Fruit fly (Drosophila melanogaster) whole organism, embryonic: Measurements from ENCODE around the gene CG6296.
A peak's percentile ranks its signal among the peaks of the same experiment; 100 is the strongest.

Experiments used
- Adf1 ChIP-seq: fragments of 200-800 bp; sonication (Bioruptor generic); IDR thresholded peaks from 2 replicates; pipeline ENCODE4 v1.3.6; 2022; ENCODE audit warnings: missing biosample characterization, missing genetic modification characterization
- Bgb ChIP-seq: fragments of 200-800 bp; sonication (Bioruptor generic); IDR thresholded peaks from 2 replicates; pipeline ENCODE4 v1.3.6; 2022; ENCODE audit warnings: missing biosample characterization, missing genetic modification characterization; ENCODE audit not compliant: partially characterized antibody
- CG11560 ChIP-seq: fragments of 200-800 bp; sonication (Bioruptor generic); IDR thresholded peaks from 3 replicates; pipeline ENCODE4 v1.3.6; 2022; ENCODE audit warnings: missing biosample characterization, missing genetic modification characterization
- CG12391 ChIP-seq: fragments of 200-800 bp; sonication (Bioruptor generic); optimal IDR thresholded peaks from 3 replicates; lab custom pipeline; 2018; ENCODE audit warnings: missing biosample characterization, mild to moderate bottlenecking, missing genetic modification characterization, moderate library complexity
- CG13287 ChIP-seq: fragments of 200-800 bp; sonication (Bioruptor generic); IDR thresholded peaks from 2 replicates; pipeline ENCODE4 v1.3.6; 2022; ENCODE audit warnings: missing biosample characterization, missing genetic modification characterization; ENCODE audit not compliant: partially characterized antibody
- CG13624 ChIP-seq: fragments of 200-800 bp; sonication (Bioruptor generic); optimal IDR thresholded peaks from 2 replicates; lab custom pipeline; 2016; ENCODE audit warnings: missing biosample characterization, missing genetic modification characterization
- CG15601 ChIP-seq: fragments of 200-800 bp; sonication (Bioruptor generic); optimal IDR thresholded peaks from 3 replicates; lab custom pipeline; 2019; ENCODE audit warnings: missing biosample characterization, mild to moderate bottlenecking, missing genetic modification characterization, moderate library complexity
- CG1647 ChIP-seq: fragments of 200-800 bp; sonication (Bioruptor generic); optimal IDR thresholded peaks from 3 replicates; lab custom pipeline; 2016; ENCODE audit warnings: missing biosample characterization, missing genetic modification characterization
- CG16813 ChIP-seq: fragments of 200-800 bp; sonication (Bioruptor generic); IDR thresholded peaks from 3 replicates; pipeline ENCODE4 v1.3.6; 2022; ENCODE audit warnings: missing biosample characterization, missing genetic modification characterization; ENCODE audit not compliant: partially characterized antibody
- CG17328 ChIP-seq: fragments of 200-800 bp; sonication (Bioruptor generic); IDR thresholded peaks from 2 replicates; pipeline ENCODE4 v1.3.6; 2022; ENCODE audit warnings: missing biosample characterization, missing genetic modification characterization
- CG18262 ChIP-seq: fragments of 200-800 bp; optimal IDR thresholded peaks from 3 replicates; lab custom pipeline; 2019; ENCODE audit warnings: missing biosample characterization, mild to moderate bottlenecking, missing genetic modification characterization, moderate library complexity
- CG32532 ChIP-seq: fragments of 200-800 bp; sonication (Bioruptor generic); IDR thresholded peaks from 2 replicates; pipeline ENCODE4 v1.3.6; 2022; ENCODE audit warnings: missing biosample characterization, missing genetic modification characterization
- CG3281 ChIP-seq: fragments of 200-800 bp; sonication (Bioruptor generic); optimal IDR thresholded peaks from 3 replicates; lab custom pipeline; 2017; ENCODE audit warnings: missing biosample characterization, mild to moderate bottlenecking, missing genetic modification characterization
- CG4328 ChIP-seq: fragments of 200-800 bp; sonication (Bioruptor generic); optimal IDR thresholded peaks from 3 replicates; lab custom pipeline; 2017; ENCODE audit warnings: missing biosample characterization, missing genetic modification reagents, missing genetic modification characterization
- CG4730 ChIP-seq: fragments of 200-800 bp; sonication (Bioruptor generic); IDR thresholded peaks from 2 replicates; pipeline ENCODE4 v1.3.6; 2022; ENCODE audit warnings: missing biosample characterization, missing genetic modification characterization
- CG7556 ChIP-seq: fragments of 200-800 bp; sonication (Bioruptor generic); optimal IDR thresholded peaks from 2 replicates; lab custom pipeline; 2017; ENCODE audit warnings: missing biosample characterization, mild to moderate bottlenecking, missing genetic modification characterization
- CG7963 ChIP-seq: fragments of 200-800 bp; sonication (Bioruptor generic); IDR thresholded peaks from 3 replicates; pipeline ENCODE4 v1.3.6; 2022; ENCODE audit warnings: missing biosample characterization, missing genetic modification characterization; ENCODE audit not compliant: partially characterized antibody
- CG7987 ChIP-seq: fragments of 200-800 bp; sonication (Bioruptor generic); optimal IDR thresholded peaks from 2 replicates; lab custom pipeline; 2018; ENCODE audit warnings: missing biosample characterization, mild to moderate bottlenecking, missing genetic modification characterization, moderate library complexity
- CG8089 ChIP-seq: fragments of 200-800 bp; sonication (Bioruptor generic); optimal IDR thresholded peaks from 3 replicates; lab custom pipeline; 2016; ENCODE audit warnings: missing biosample characterization, missing genetic modification characterization
- D19A ChIP-seq: fragments of 200-800 bp; optimal IDR thresholded peaks from 3 replicates; lab custom pipeline; 2019; ENCODE audit warnings: missing biosample characterization, mild to moderate bottlenecking, missing genetic modification characterization, moderate library complexity
- Dll ChIP-seq: fragments of 200-800 bp; sonication (Bioruptor generic); IDR thresholded peaks from 4 replicates; pipeline ENCODE4 v1.3.6; 2022; ENCODE audit warnings: missing biosample characterization, missing genetic modification characterization; ENCODE audit not compliant: partially characterized antibody
- ERR ChIP-seq: fragments of 200-800 bp; sonication (Bioruptor generic); optimal IDR thresholded peaks from 2 replicates; lab custom pipeline; 2016; ENCODE audit warnings: missing biosample characterization, missing genetic modification characterization
- Fer2 ChIP-seq: fragments of 200-800 bp; sonication (Bioruptor generic); optimal IDR thresholded peaks from 2 replicates; lab custom pipeline; 2018; ENCODE audit warnings: missing biosample characterization, mild to moderate bottlenecking, missing genetic modification characterization, moderate library complexity
- GATAe ChIP-seq: fragments of 200-800 bp; sonication (Bioruptor generic); conservative IDR thresholded peaks from 2 replicates; pipeline ENCODE4 v1.3.6; 2022; ENCODE audit warnings: missing biosample characterization, missing genetic modification characterization
- Kr ChIP-seq: fragments of 200-800 bp; sonication (Bioruptor generic); optimal IDR thresholded peaks from 2 replicates; lab custom pipeline; 2017; ENCODE audit warnings: missing biosample characterization, mild to moderate bottlenecking, missing genetic modification characterization
- MESR4 ChIP-seq: fragments of 200-800 bp; sonication (Bioruptor generic); optimal IDR thresholded peaks from 2 replicates; lab custom pipeline; 2018; ENCODE audit warnings: missing biosample characterization, mild to moderate bottlenecking, missing genetic modification characterization, moderate library complexity
- Mad ChIP-seq: fragments of 200-800 bp; sonication (Bioruptor generic); optimal IDR thresholded peaks from 2 replicates; lab custom pipeline; 2016; ENCODE audit warnings: missing biosample characterization, missing genetic modification characterization
- Oaz ChIP-seq: fragments of 200-800 bp; sonication (Bioruptor generic); IDR thresholded peaks from 2 replicates; pipeline ENCODE4 v1.3.6; 2022; ENCODE audit warnings: missing biosample characterization, missing genetic modification characterization
- Side ChIP-seq: fragments of 200-800 bp; sonication (Bioruptor generic); optimal IDR thresholded peaks from 2 replicates; lab custom pipeline; 2016; ENCODE audit warnings: missing biosample characterization, missing genetic modification characterization
- Sin3A ChIP-seq: fragments of >200 bp; optimal IDR thresholded peaks from 2 replicates; lab custom pipeline; 2018
- Six4 ChIP-seq: fragments of 200-800 bp; sonication (Bioruptor generic); optimal IDR thresholded peaks from 2 replicates; lab custom pipeline; 2016; ENCODE audit warnings: missing biosample characterization, missing genetic modification characterization
- Sox102F ChIP-seq: fragments of 200-800 bp; sonication (Bioruptor generic); optimal IDR thresholded peaks from 2 replicates; lab custom pipeline; 2018; ENCODE audit warnings: missing biosample characterization, mild to moderate bottlenecking, missing genetic modification characterization, moderate library complexity
- Spps ChIP-seq: fragments of 200-800 bp; sonication (Bioruptor generic); optimal IDR thresholded peaks from 2 replicates; lab custom pipeline; 2018; ENCODE audit warnings: missing biosample characterization, mild to moderate bottlenecking, missing genetic modification characterization
- abd-A ChIP-seq: fragments of 200-800 bp; sonication (Bioruptor generic); optimal IDR thresholded peaks from 3 replicates; lab custom pipeline; 2019; ENCODE audit warnings: missing biosample characterization, mild to moderate bottlenecking, missing genetic modification characterization, moderate library complexity
- chinmo ChIP-seq: fragments of 200-800 bp; sonication (Bioruptor generic); IDR thresholded peaks from 4 replicates; pipeline ENCODE4 v1.3.6; 2022; ENCODE audit warnings: missing biosample characterization, missing genetic modification characterization; ENCODE audit not compliant: partially characterized antibody
- crol ChIP-seq: fragments of 200-800 bp; sonication (Bioruptor generic); IDR thresholded peaks from 2 replicates; pipeline ENCODE4 v1.3.6; 2022; ENCODE audit warnings: missing biosample characterization, missing genetic modification characterization
- da ChIP-seq: fragments of 200-800 bp; sonication (Bioruptor generic); optimal IDR thresholded peaks from 2 replicates; lab custom pipeline; 2016; ENCODE audit warnings: missing biosample characterization, missing genetic modification characterization
- gfzf ChIP-seq: fragments of 200-800 bp; sonication (Bioruptor generic); optimal IDR thresholded peaks from 2 replicates; lab custom pipeline; 2016; ENCODE audit warnings: missing biosample characterization, mild to moderate bottlenecking, missing genetic modification characterization, moderate library complexity
- ind ChIP-seq: fragments of 200-800 bp; sonication (Bioruptor generic); optimal IDR thresholded peaks from 3 replicates; lab custom pipeline; 2016; ENCODE audit warnings: missing biosample characterization, missing genetic modification characterization
- inv ChIP-seq: fragments of 200-800 bp; sonication (Bioruptor generic); IDR thresholded peaks from 2 replicates; pipeline ENCODE4 v1.3.6; 2022; ENCODE audit warnings: missing biosample characterization, missing genetic modification characterization; ENCODE audit not compliant: partially characterized antibody
- lov ChIP-seq, 2 experiments: fragments of 200-800 bp in 1 of 2; fragments of >200 bp in 1 of 2; sonication (Bioruptor generic) in 1 of 2; IDR thresholded peaks in 1 of 2; optimal IDR thresholded peaks in 1 of 2; 2 replicates in 1 of 2; 3 replicates in 1 of 2; pipeline versions ENCODE4 v1.3.6 to Lab custom; 2017 to 2022; ENCODE audit warnings: missing biosample characterization in 1 of 2, missing genetic modification characterization in 1 of 2
- luna ChIP-seq: fragments of 200-800 bp; sonication (Bioruptor generic); optimal IDR thresholded peaks from 2 replicates; lab custom pipeline; 2016; ENCODE audit warnings: missing biosample characterization, missing genetic modification characterization
- odd ChIP-seq: fragments of 200-800 bp; sonication (Bioruptor generic); optimal IDR thresholded peaks from 2 replicates; lab custom pipeline; 2017; ENCODE audit warnings: missing biosample characterization, mild to moderate bottlenecking, missing genetic modification characterization
- row ChIP-seq: fragments of 200-800 bp; sonication (Bioruptor generic); IDR thresholded peaks from 3 replicates; pipeline ENCODE4 v1.3.6; 2022; ENCODE audit warnings: missing biosample characterization, missing genetic modification characterization
- sens ChIP-seq: fragments of 200-800 bp; sonication (Bioruptor generic); peaks from one replicate; lab custom pipeline; 2016; ENCODE audit warnings: missing biosample characterization, missing genetic modification characterization
- slou ChIP-seq: fragments of 200-800 bp; sonication (Bioruptor generic); optimal IDR thresholded peaks from 3 replicates; lab custom pipeline; 2016; ENCODE audit warnings: missing biosample characterization, missing genetic modification characterization
- sna ChIP-seq: fragments of 200-800 bp; sonication (Bioruptor generic); IDR thresholded peaks from 2 replicates; pipeline ENCODE4 v1.3.6; 2022; ENCODE audit warnings: missing biosample characterization, missing genetic modification characterization; ENCODE audit not compliant: partially characterized antibody
- sqz ChIP-seq: fragments of 200-800 bp; sonication (Bioruptor generic); optimal IDR thresholded peaks from 3 replicates; lab custom pipeline; 2018; ENCODE audit warnings: missing biosample characterization, mild to moderate bottlenecking, missing genetic modification characterization
- stwl ChIP-seq: fragments of 200-800 bp; sonication (Bioruptor generic); optimal IDR thresholded peaks from 3 replicates; lab custom pipeline; 2018; ENCODE audit warnings: missing biosample characterization, mild to moderate bottlenecking, missing genetic modification characterization, moderate library complexity

The CG6296 gene

DNA sequence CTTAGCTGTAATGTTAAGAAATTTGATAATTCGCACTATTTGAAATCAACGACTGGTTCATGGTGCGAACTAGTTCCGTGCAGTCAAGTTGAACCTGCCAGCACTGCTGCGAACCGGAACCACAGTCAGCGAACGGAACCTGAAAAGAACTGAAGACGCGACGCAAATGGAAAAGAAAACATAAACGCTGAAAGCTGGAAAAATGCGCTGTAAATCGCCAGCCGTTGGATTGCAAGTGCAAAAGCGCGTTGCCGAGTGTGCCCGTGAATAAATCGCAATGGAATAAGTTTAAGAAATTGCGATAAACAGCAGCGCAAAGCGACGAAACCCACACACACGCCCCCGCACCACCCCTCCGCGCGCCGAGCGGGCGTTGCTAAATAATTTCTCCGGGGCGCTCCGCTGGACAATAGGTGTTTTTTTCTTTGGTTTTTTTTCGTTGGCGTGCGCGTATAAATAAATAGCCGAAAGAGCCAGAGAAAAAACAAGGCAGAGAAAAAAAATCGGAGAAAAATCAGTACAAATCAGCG, 38.4 kb downstream of the CG6296 start, which contains the start of gene CG5521 (continued):
- TF ChIP-seq lov (optimal IDR thresholded peaks at IDR 0.05; lab: Kevin White, UChicago) (no peak), lov (GFP tag; IDR thresholded peaks at IDR 0.05; lab: Robert Waterston, UW) (no peak), CG4730 (GFP tag; lab: Robert Waterston, UW) (no peak), GATAe (GFP tag; lab: Robert Waterston, UW) (no peak), row (GFP tag; lab: Robert Waterston, UW) (peak; percentile 84), odd (no peak), Adf1 (GFP tag; lab: Robert Waterston, UW) (peak; percentile 57), Sin3A (lab: Kevin White, UChicago) (no peak), CG4328 (GFP tag; lab: Kevin White, UChicago) (no peak), Sox102F (GFP tag; lab: Kevin White, UChicago) (peak; percentile 16), slou (GFP tag; lab: Kevin White, UChicago) (no peak), Mad (GFP tag; lab: Kevin White, UChicago) (no peak), luna (GFP tag; lab: Kevin White, UChicago) (no peak), Oaz (GFP tag; lab: Robert Waterston, UW) (no peak), stwl (tag; lab: Kevin White, UChicago) (peak; percentile 14), D19A (tag; lab: Kevin White, UChicago) (peak; percentile 37), CG1647 (GFP tag; lab: Kevin White, UChicago) (no peak), ind (no peak), chinmo (GFP tag; lab: Robert Waterston, UW) (0 out of 4 replicates have a peak, but pooled peaks have one; percentile 71), sna (GFP tag; lab: Robert Waterston, UW) (0 out of 2 replicates have a peak, but pooled peaks have one; percentile 18), CG3281 (GFP tag; lab: Kevin White, UChicago) (peak; percentile 30), CG32532 (GFP tag; lab: Robert Waterston, UW) (peak; percentile 29; the same call in 1 of the 2 replicates), Six4 (GFP tag; lab: Kevin White, UChicago) (no peak), CG18262 (tag; lab: Kevin White, UChicago) (no peak), abd-A (peak; percentile 38), Kr (GFP tag; lab: Kevin White, UChicago) (no peak), gfzf (GFP tag; lab: Kevin White, UChicago) (no peak), Fer2 (tag; lab: Kevin White, UChicago) (no peak), CG13624 (GFP tag; lab: Kevin White, UChicago) (peak; percentile 63), Spps (no peak), CG15601 (tag; lab: Kevin White, UChicago) (peak; percentile 14), CG17328 (GFP tag; lab: Robert Waterston, UW) (no peak), CG7963 (0 out of 3 replicates have a peak, but pooled peaks have one; percentile 43), CG11560 (no peak), MESR4 (peak; percentile 90), sqz (peak; percentile 62), CG16813 (GFP tag; lab: Robert Waterston, UW) (0 out of 3 replicates have a peak, but pooled peaks have one; percentile 34), crol (GFP tag; lab: Robert Waterston, UW) (peak; percentile 98), sens (GFP tag; lab: Kevin White, UChicago) (peak; percentile 67), Side (GFP tag; lab: Kevin White, UChicago) (peak; percentile 13), inv (peak; percentile 51; the same call in 1 of the 2 replicates), ERR (GFP tag; lab: Kevin White, UChicago) (no peak), Bgb (GFP tag; lab: Robert Waterston, UW) (peak; percentile 80), CG12391 (tag; lab: Kevin White, UChicago) (no peak), da (GFP tag; lab: Kevin White, UChicago) (no peak), Dll (GFP tag; lab: Robert Waterston, UW) (peak; percentile 33; the same call in 2 of the 4 replicates), CG13287 (GFP tag; lab: Robert Waterston, UW) (peak; percentile 56), CG7987 (GFP tag; lab: Kevin White, UChicago) (no peak), CG7556 (no peak), CG8089 (GFP tag; lab: Kevin White, UChicago) (no peak)
